Fruit fly (Drosophila melanogaster) whole organism, embryonic: Measurements from ENCODE around the gene sol.
A peak's percentile ranks its signal among the peaks of the same experiment; 100 is the strongest.

Experiments
- Bdp1 ChIP-seq: fragments of 200-800 bp; sonication (Bioruptor generic); optimal IDR thresholded peaks from 3 replicates; lab custom pipeline; 2016; ENCODE audit warnings: missing biosample characterization, missing genetic modification characterization
- CG10462 ChIP-seq: fragments of 200-800 bp; sonication (Bioruptor generic); optimal IDR thresholded peaks from 2 replicates; lab custom pipeline; 2016; ENCODE audit warnings: missing biosample characterization, missing genetic modification characterization
- CG10543 ChIP-seq: fragments of 200-800 bp; sonication (Bioruptor generic); optimal IDR thresholded peaks from 3 replicates; lab custom pipeline; 2017; ENCODE audit warnings: missing biosample characterization, mild to moderate bottlenecking, missing genetic modification characterization, moderate library complexity
- CG10654 ChIP-seq: fragments of 200-800 bp; sonication (Bioruptor generic); optimal IDR thresholded peaks from 2 replicates; lab custom pipeline; 2016; ENCODE audit warnings: missing biosample characterization, missing genetic modification characterization
- CG10959 ChIP-seq: fragments of 200-800 bp; sonication (Bioruptor generic); IDR thresholded peaks from 2 replicates; pipeline ENCODE4 v1.3.6; 2022; ENCODE audit warnings: missing biosample characterization, missing genetic modification characterization
- CG10979 ChIP-seq: fragments of 200-800 bp; sonication (Bioruptor generic); optimal IDR thresholded peaks from 2 replicates; lab custom pipeline; 2018; ENCODE audit warnings: missing biosample characterization, mild to moderate bottlenecking, missing genetic modification characterization, moderate library complexity
- CG11504 ChIP-seq: fragments of 200-800 bp; sonication (Bioruptor generic); optimal IDR thresholded peaks from 3 replicates; lab custom pipeline; 2019; ENCODE audit warnings: missing biosample characterization, mild to moderate bottlenecking, missing genetic modification characterization, moderate library complexity
- CG11696 ChIP-seq: fragments of 200-800 bp; sonication (Bioruptor generic); IDR thresholded peaks from 2 replicates; pipeline ENCODE4 v1.3.6; 2022; ENCODE audit warnings: missing biosample characterization, missing genetic modification characterization
- CG13287 ChIP-seq: fragments of 200-800 bp; sonication (Bioruptor generic); IDR thresholded peaks from 2 replicates; pipeline ENCODE4 v1.3.6; 2022; ENCODE audit warnings: missing biosample characterization, missing genetic modification characterization; ENCODE audit not compliant: partially characterized antibody
- CG13624 ChIP-seq: fragments of 200-800 bp; sonication (Bioruptor generic); optimal IDR thresholded peaks from 2 replicates; lab custom pipeline; 2016; ENCODE audit warnings: missing biosample characterization, missing genetic modification characterization
- CG14441 ChIP-seq: fragments of 200-800 bp; sonication (Bioruptor generic); IDR thresholded peaks from 2 replicates; pipeline ENCODE4 v1.3.6; 2022; ENCODE audit warnings: missing biosample characterization, missing genetic modification characterization
- CG16779 ChIP-seq: fragments of 200-800 bp; sonication (Bioruptor generic); IDR thresholded peaks from 2 replicates; pipeline ENCODE4 v1.3.6; 2022; ENCODE audit warnings: missing biosample characterization, missing genetic modification characterization
- CG17361 ChIP-seq: fragments of 200-800 bp; sonication (Bioruptor generic); IDR thresholded peaks from 3 replicates; pipeline ENCODE4 v1.3.6; 2022; ENCODE audit warnings: missing biosample characterization, missing genetic modification characterization
- CG1832 ChIP-seq: fragments of 200-800 bp; sonication (Bioruptor generic); optimal IDR thresholded peaks from 2 replicates; lab custom pipeline; 2017; ENCODE audit warnings: missing biosample characterization, mild to moderate bottlenecking, missing genetic modification characterization, inconsistent platforms
- CG18599 ChIP-seq: fragments of 200-800 bp; sonication (Bioruptor generic); optimal IDR thresholded peaks from 3 replicates; lab custom pipeline; 2017; ENCODE audit warnings: missing biosample characterization, missing genetic modification characterization, mild to moderate bottlenecking, moderate library complexity, missing genetic modification reagents
- CG18619 ChIP-seq: fragments of 200-800 bp; sonication (Bioruptor generic); optimal IDR thresholded peaks from 3 replicates; lab custom pipeline; 2017; ENCODE audit warnings: missing biosample characterization, mild to moderate bottlenecking, missing genetic modification characterization
- CG34224 ChIP-seq: fragments of 200-800 bp; sonication (Bioruptor generic); IDR thresholded peaks from 3 replicates; pipeline ENCODE4 v1.3.6; 2022; ENCODE audit warnings: missing biosample characterization, missing genetic modification characterization; ENCODE audit not compliant: partially characterized antibody
- CG4730 ChIP-seq: fragments of 200-800 bp; sonication (Bioruptor generic); IDR thresholded peaks from 2 replicates; pipeline ENCODE4 v1.3.6; 2022; ENCODE audit warnings: missing biosample characterization, missing genetic modification characterization
- CoRest ChIP-seq: fragments of 200-800 bp; sonication (Bioruptor generic); optimal IDR thresholded peaks from 3 replicates; lab custom pipeline; 2018; ENCODE audit warnings: missing biosample characterization, mild to moderate bottlenecking, missing genetic modification characterization, moderate library complexity
- Doc2 ChIP-seq: fragments of 200-800 bp; sonication (Bioruptor generic); IDR thresholded peaks from 2 replicates; pipeline ENCODE4 v1.3.6; 2022; ENCODE audit warnings: missing biosample characterization, missing genetic modification characterization
- E2f2 ChIP-seq: fragments of 200-800 bp; sonication (Bioruptor generic); IDR thresholded peaks from 2 replicates; pipeline ENCODE4 v1.3.6; 2022; ENCODE audit warnings: missing biosample characterization, missing genetic modification characterization
- Hey ChIP-seq: fragments of 200-800 bp; sonication (Bioruptor generic); optimal IDR thresholded peaks from 3 replicates; lab custom pipeline; 2018; ENCODE audit warnings: missing biosample characterization, mild to moderate bottlenecking, missing genetic modification characterization
- NC2α ChIP-seq: fragments of 200-800 bp; sonication (Bioruptor generic); optimal IDR thresholded peaks from 2 replicates; lab custom pipeline; 2016; ENCODE audit warnings: missing biosample characterization, missing genetic modification characterization
- NC2β ChIP-seq: fragments of 200-800 bp; sonication (Bioruptor generic); optimal IDR thresholded peaks from 2 replicates; lab custom pipeline; 2016; ENCODE audit warnings: missing biosample characterization, missing genetic modification characterization
- Oli ChIP-seq: fragments of 200-800 bp; sonication (Bioruptor generic); optimal IDR thresholded peaks from 2 replicates; lab custom pipeline; 2018; ENCODE audit warnings: missing biosample characterization, mild to moderate bottlenecking, missing genetic modification characterization, moderate library complexity
- Rx ChIP-seq: fragments of 200-800 bp; sonication (Bioruptor generic); IDR thresholded peaks from 2 replicates; pipeline ENCODE4 v1.3.6; 2022; ENCODE audit warnings: missing biosample characterization, missing genetic modification characterization
- ac ChIP-seq: fragments of 200-800 bp; sonication (Bioruptor generic); optimal IDR thresholded peaks from 3 replicates; lab custom pipeline; 2017; ENCODE audit warnings: missing biosample characterization, mild to moderate bottlenecking, missing genetic modification characterization
- ato ChIP-seq: fragments of 200-800 bp; sonication (Bioruptor generic); IDR thresholded peaks from 2 replicates; pipeline ENCODE4 v1.3.6; 2022; ENCODE audit warnings: missing biosample characterization, missing genetic modification characterization; ENCODE audit not compliant: partially characterized antibody
- br ChIP-seq: fragments of >200 bp; optimal IDR thresholded peaks from 2 replicates; lab custom pipeline; 2017
- cato ChIP-seq: fragments of 200-800 bp; sonication (Bioruptor generic); optimal IDR thresholded peaks from 2 replicates; lab custom pipeline; 2016; ENCODE audit warnings: missing biosample characterization, missing genetic modification characterization, borderline replicate concordance
- caup ChIP-seq: fragments of 200-800 bp; sonication (Bioruptor generic); optimal IDR thresholded peaks from 3 replicates; lab custom pipeline; 2017; ENCODE audit warnings: missing biosample characterization, mild to moderate bottlenecking, missing genetic modification characterization, moderate library complexity; ENCODE audit not compliant: severe bottlenecking
- corto ChIP-seq: fragments of 200-800 bp; sonication (Bioruptor generic); optimal IDR thresholded peaks from 2 replicates; lab custom pipeline; 2016; ENCODE audit warnings: missing biosample characterization, mild to moderate bottlenecking, missing genetic modification characterization, moderate library complexity
- cwo ChIP-seq: fragments of 200-800 bp; sonication (Bioruptor generic); optimal IDR thresholded peaks from 3 replicates; lab custom pipeline; 2017; ENCODE audit warnings: missing biosample characterization, missing genetic modification characterization, mild to moderate bottlenecking, moderate library complexity, missing genetic modification reagents
- dimm ChIP-seq: fragments of 200-800 bp; sonication (Bioruptor generic); IDR thresholded peaks from 2 replicates; pipeline ENCODE4 v1.3.6; 2022; ENCODE audit warnings: missing biosample characterization, missing genetic modification characterization
- ewg ChIP-seq: fragments of 200-800 bp; sonication (Bioruptor generic); optimal IDR thresholded peaks from 3 replicates; lab custom pipeline; 2017; ENCODE audit warnings: mild to moderate bottlenecking, missing biosample characterization, missing genetic modification reagents, missing genetic modification characterization
- fd96Cb ChIP-seq: fragments of 200-800 bp; sonication (Bioruptor generic); optimal IDR thresholded peaks from 2 replicates; lab custom pipeline; 2018; ENCODE audit warnings: missing biosample characterization, mild to moderate bottlenecking, missing genetic modification characterization, moderate library complexity
- gem ChIP-seq: fragments of 200-800 bp; sonication (Bioruptor generic); optimal IDR thresholded peaks from 2 replicates; lab custom pipeline; 2019; ENCODE audit warnings: missing biosample characterization, mild to moderate bottlenecking, missing genetic modification characterization, moderate library complexity
- grau ChIP-seq: fragments of 200-800 bp; optimal IDR thresholded peaks from 3 replicates; lab custom pipeline; 2019; ENCODE audit warnings: missing biosample characterization, mild to moderate bottlenecking, missing genetic modification characterization, moderate library complexity
- ken ChIP-seq: fragments of 200-800 bp; sonication (Bioruptor generic); IDR thresholded peaks from 3 replicates; pipeline ENCODE4 v1.3.6; 2022; ENCODE audit warnings: missing biosample characterization, missing genetic modification characterization
- knrl ChIP-seq: fragments of 200-800 bp; sonication (Bioruptor generic); IDR thresholded peaks from 3 replicates; pipeline ENCODE4 v1.3.6; 2022; ENCODE audit warnings: missing biosample characterization, missing genetic modification characterization; ENCODE audit not compliant: partially characterized antibody
- maf-S ChIP-seq: fragments of 200-800 bp; sonication (Bioruptor generic); optimal IDR thresholded peaks from 2 replicates; lab custom pipeline; 2016; ENCODE audit warnings: missing biosample characterization, missing genetic modification characterization
- nau ChIP-seq: fragments of 200-800 bp; sonication (Bioruptor generic); optimal IDR thresholded peaks from 3 replicates; lab custom pipeline; 2017; ENCODE audit warnings: missing biosample characterization, mild to moderate bottlenecking, missing genetic modification characterization, missing genetic modification reagents
- otp ChIP-seq: fragments of 200-800 bp; sonication (Bioruptor generic); IDR thresholded peaks from 3 replicates; pipeline ENCODE4, ENCODE4 v1.3.6; 2022; ENCODE audit warnings: missing biosample characterization, missing genetic modification characterization
- phol ChIP-seq: fragments of 200-800 bp; sonication (Bioruptor generic); optimal IDR thresholded peaks from 3 replicates; lab custom pipeline; 2018; ENCODE audit warnings: missing biosample characterization, mild to moderate bottlenecking, missing genetic modification characterization, moderate library complexity
- prd ChIP-seq, 3 experiments: fragments of >200 bp in 2 of 3; fragments of 200-800 bp in 1 of 3; sonication (Bioruptor generic) in 1 of 3; optimal IDR thresholded peaks in 2 of 3; IDR thresholded peaks in 1 of 3; 2 replicates in 2 of 3; 3 replicates in 1 of 3; pipeline versions ENCODE4 v1.3.6 to Lab custom; 2017 to 2022; ENCODE audit warnings: missing biosample characterization in 1 of 3, missing genetic modification characterization in 1 of 3
- sima ChIP-seq: fragments of 200-800 bp; sonication (Bioruptor generic); optimal IDR thresholded peaks from 2 replicates; lab custom pipeline; 2016; ENCODE audit warnings: missing biosample characterization, missing genetic modification characterization
- slou ChIP-seq: fragments of 200-800 bp; sonication (Bioruptor generic); optimal IDR thresholded peaks from 3 replicates; lab custom pipeline; 2016; ENCODE audit warnings: missing biosample characterization, missing genetic modification characterization
- unc-4 ChIP-seq: fragments of 200-800 bp; sonication (Bioruptor generic); IDR thresholded peaks from 2 replicates; pipeline ENCODE4 v1.3.6; 2022; ENCODE audit warnings: missing biosample characterization, missing genetic modification characterization; ENCODE audit not compliant: partially characterized antibody

The sol gene

dm6 chrX:21306485-21307142 is 43.5 kb upstream of the sol start, which contains the start of gene Abca3 (continued):
- TF ChIP-seq fd96Cb (tag; lab: Kevin White, UChicago) (peak; percentile 29), nau (GFP tag; lab: Kevin White, UChicago) (no peak), Oli (tag; lab: Kevin White, UChicago) (peak; percentile 28), CoRest (tag; lab: Kevin White, UChicago) (peak; percentile 78), E2f2 (GFP tag; lab: Robert Waterston, UW) (peak; percentile 84), prd (optimal IDR thresholded peaks at IDR 0.05; lab: Kevin White, UChicago) (no peak), prd (GFP tag; IDR thresholded peaks at IDR 0.05; lab: Robert Waterston, UW) (peak; percentile 70; the same call in 2 of the 3 replicates), ken (peak; percentile 39; the same call in 1 of the 3 replicates), Bdp1 (GFP tag; lab: Kevin White, UChicago) (no peak), corto (GFP tag; lab: Kevin White, UChicago) (no peak), CG18599 (GFP tag; lab: Kevin White, UChicago) (peak; percentile 84), CG13624 (peak; percentile 58), CG11696 (GFP tag; lab: Robert Waterston, UW) (no peak), br (lab: Kevin White, UChicago) (no peak), CG1832 (GFP tag; lab: Kevin White, UChicago) (no peak), CG18619 (GFP tag; lab: Kevin White, UChicago) (peak; percentile 52), CG14441 (GFP tag; lab: Robert Waterston, UW) (no peak), CG10462 (GFP tag; lab: Kevin White, UChicago) (no peak), maf-S (peak; percentile 37), CG11504 (tag; lab: Kevin White, UChicago) (peak; percentile 66), slou (GFP tag; lab: Kevin White, UChicago) (no peak), cato (GFP tag; lab: Kevin White, UChicago) (no peak), gem (peak; percentile 70), Hey (tag; lab: Kevin White, UChicago) (peak; percentile 1), CG10654 (GFP tag; lab: Kevin White, UChicago) (peak; percentile 4), CG17361 (GFP tag; lab: Robert Waterston, UW) (peak; percentile 77), grau (tag; lab: Kevin White, UChicago) (peak; percentile 80), ac (no peak), CG34224 (GFP tag; lab: Robert Waterston, UW) (no peak; the same call in 2 of the 3 replicates), otp (GFP tag; lab: Robert Waterston, UW) (no peak), caup (GFP tag; lab: Kevin White, UChicago) (peak; percentile 51), ato (GFP tag; lab: Robert Waterston, UW) (no peak), NC2α (GFP tag; lab: Kevin White, UChicago) (peak; percentile 1), phol (tag; lab: Kevin White, UChicago) (peak; percentile 64), CG16779 (GFP tag; lab: Robert Waterston, UW) (no peak), Doc2 (GFP tag; lab: Robert Waterston, UW) (no peak), dimm (GFP tag; lab: Robert Waterston, UW) (no peak), knrl (GFP tag; lab: Robert Waterston, UW) (no peak), cwo (GFP tag; lab: Kevin White, UChicago) (peak; percentile 59), CG10959 (GFP tag; lab: Robert Waterston, UW) (0 out of 2 replicates have a peak, but pooled peaks have one; percentile 13), CG10979 (tag; lab: Kevin White, UChicago) (peak; percentile 34), Rx (GFP tag; lab: Robert Waterston, UW) (peak; percentile 17; the same call in 1 of the 2 replicates), ewg (GFP tag; lab: Kevin White, UChicago) (peak; percentile 11), unc-4 (GFP tag; lab: Robert Waterston, UW) (no peak), CG10543 (GFP tag; lab: Kevin White, UChicago) (peak; percentile 78), NC2β (GFP tag; lab: Kevin White, UChicago) (peak; percentile 22), CG13287 (GFP tag; lab: Robert Waterston, UW) (peak; percentile 34), sima (no peak), CG4730 (peak; percentile 19; the same call in 1 of the 2 replicates)
